Fruit fly (Drosophila melanogaster) whole organism: ENCODE results near the gene Bub1.

Experiments used
- CG8478 ChIP-seq: fragments of >200 bp; optimal IDR thresholded peaks from 2 replicates; lab custom pipeline; 2018; ENCODE audit warnings: inconsistent platforms
- Dll ChIP-seq: fragments of >200 bp; optimal IDR thresholded peaks from 2 replicates; lab custom pipeline; 2017
- EcR ChIP-seq, 2 experiments: fragments of >200 bp; optimal IDR thresholded peaks; 2 replicates each; lab custom pipeline; 2017; ENCODE audit warnings: missing biosample characterization in 2 of 2, missing genetic modification characterization in 2 of 2, missing genetic modification reagents in 2 of 2
- pan ChIP-seq: fragments of >200 bp; optimal IDR thresholded peaks from 2 replicates; lab custom pipeline; 2017
- psq ChIP-seq: fragments of >200 bp; optimal IDR thresholded peaks from 2 replicates; lab custom pipeline; 2017
- usp ChIP-seq: fragments of >200 bp; optimal IDR thresholded peaks from 2 replicates; lab custom pipeline; 2017; ENCODE audit warnings: missing biosample characterization, missing genetic modification characterization, mixed read lengths

Gene Bub1

DNA sequence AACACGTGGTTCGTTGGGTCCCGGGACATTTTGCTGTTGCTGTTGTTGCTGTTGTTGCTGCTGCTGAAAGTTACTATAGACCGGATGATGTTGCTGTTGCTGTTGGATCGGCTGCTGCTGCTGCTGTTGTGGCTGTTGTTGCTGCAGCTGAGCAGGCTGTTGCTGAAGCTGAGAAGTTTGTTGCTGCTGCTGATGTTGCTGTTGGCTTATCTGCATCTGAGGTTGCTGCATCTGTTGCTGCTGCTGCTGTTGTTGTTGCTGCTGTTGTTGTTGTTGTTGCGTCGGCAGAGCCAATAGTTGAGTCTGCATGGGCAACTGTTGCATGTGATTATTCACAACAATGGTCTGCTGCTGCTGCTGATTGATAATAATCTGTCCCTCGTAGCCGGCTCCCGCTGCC is 42.3 kb downstream of the Bub1 start:
- no peak for TF ChIP-seq usp (GFP tag; lab: Kevin White, UChicago)

DNA sequence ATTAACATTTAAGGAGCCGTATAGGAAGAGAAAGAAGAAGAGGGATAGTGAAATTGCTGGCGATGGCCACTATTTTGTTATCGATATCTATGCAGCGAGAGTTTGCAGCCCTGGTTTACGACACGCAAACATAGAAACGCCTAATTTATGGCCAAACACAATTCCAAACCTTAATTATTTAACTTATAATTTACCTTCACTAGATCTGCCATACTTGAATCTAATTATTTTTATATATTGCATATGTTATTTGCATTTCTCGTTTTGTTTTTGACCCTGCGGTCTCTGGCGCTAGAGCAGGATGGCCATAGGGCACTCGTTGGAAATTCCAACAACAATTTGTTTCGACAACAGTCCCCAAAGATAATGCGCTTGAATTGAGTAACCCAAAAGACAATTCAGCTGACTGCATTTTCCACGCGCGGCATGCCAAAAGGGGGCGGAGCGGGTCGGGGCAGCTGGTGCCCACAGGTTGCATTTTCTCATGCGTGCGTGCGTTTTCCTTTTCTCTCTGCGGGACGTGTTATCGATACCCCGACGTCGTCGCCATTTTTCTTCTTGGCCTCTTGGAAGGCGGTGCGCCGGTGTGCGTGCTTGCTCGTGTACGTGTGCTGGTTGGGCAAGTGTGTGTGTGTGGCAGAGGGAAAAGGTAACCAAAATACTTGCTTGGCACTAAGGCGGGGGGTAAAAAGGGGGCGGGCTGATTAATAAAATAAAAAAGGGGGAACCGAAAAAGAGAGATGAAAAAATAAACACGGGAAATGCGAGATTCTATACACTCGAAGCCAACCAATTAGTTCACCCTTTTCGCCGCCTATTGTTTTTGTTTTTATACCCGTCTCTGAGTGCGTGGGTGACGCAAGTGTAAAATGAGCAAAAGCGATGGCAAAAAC is 46.5 kb downstream of the Bub1 start:
- no peak for TF ChIP-seq CG8478 (lab: Kevin White, UChicago)
- peak; percentile 27 for TF ChIP-seq Dll (lab: Kevin White, UChicago)
- TF ChIP-seq pan, result no peak

DNA sequence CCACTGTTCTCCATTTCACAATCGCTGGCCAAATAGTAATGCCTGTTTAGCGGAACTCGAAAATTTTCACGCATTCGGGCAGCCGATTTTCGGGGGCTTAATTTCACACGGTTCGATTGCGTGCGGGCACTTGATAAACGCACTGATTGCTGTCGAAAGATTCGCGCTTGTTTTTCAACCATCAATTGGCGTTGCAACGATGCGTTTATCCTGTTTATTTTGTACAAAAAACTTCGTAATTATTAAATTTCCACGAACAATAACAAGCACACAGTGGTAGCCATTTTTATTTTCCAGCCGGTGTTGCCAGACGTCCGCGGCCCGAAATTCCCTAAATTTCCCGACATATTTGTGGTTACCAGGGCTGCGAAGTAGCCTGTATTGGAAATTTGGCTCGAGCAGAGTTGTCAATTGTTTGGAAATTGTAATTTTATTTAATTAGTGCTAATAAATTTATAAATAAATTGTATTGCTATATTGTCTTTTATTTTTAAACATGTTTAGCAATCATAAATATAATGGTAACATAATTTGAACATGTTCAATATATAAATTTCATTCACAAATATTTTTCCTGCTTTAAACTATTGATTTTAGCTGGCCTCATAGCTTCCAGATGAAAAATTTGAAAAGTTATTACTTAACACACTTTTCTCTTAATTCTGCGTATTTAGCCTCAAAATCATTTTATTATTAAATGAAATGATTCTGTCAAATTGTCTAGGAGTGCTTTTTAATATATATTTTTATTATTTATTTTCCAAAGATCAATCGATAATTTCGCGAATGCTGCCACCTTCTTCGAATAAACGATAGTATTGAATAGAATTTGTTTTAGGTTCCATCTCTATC is 48.0 kb downstream of the Bub1 start, which contains the start of the genes Ncoa6 and cype:
Gene Ncoa6, minus strand, starts transcription at position 270 of the 852 bp plus-strand sequence.
Gene cype, plus strand, starts transcription at position 814 of the 852 bp plus-strand sequence.
- no peak for TF ChIP-seq psq (lab: Kevin White, UChicago)
- TF ChIP-seq EcR (GFP tag; optimal IDR thresholded peaks at IDR 0.05; lab: Kevin White, UChicago), result no peak
- TF ChIP-seq pan, result no peak
- no peak for TF ChIP-seq CG8478 (lab: Kevin White, UChicago)
- TF ChIP-seq usp (GFP tag; lab: Kevin White, UChicago), result no peak
- no peak for TF ChIP-seq Dll (lab: Kevin White, UChicago)

DNA sequence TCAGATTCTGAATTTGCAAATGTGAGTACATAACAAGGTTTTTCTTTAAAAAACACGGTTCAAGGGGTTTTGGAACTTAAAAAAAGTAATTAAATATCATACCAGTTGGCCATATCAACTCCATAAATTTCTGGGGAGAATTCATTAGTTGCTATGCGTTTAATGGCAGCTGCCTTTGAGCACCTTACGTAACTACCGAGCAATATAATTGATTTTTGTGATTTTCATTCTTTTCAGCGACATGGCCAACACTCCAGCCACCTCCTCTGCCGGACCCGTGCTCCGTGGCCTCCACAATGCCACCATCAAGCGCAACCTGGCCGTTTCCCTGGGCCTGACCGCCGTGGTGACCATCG is 48.6 kb downstream of the Bub1 start:
- TF ChIP-seq EcR (GFP tag; optimal IDR thresholded peaks at IDR 0.05; lab: Kevin White, UChicago), result no peak
- no peak for TF ChIP-seq usp (GFP tag; lab: Kevin White, UChicago)
- TF ChIP-seq pan, result no peak
- TF ChIP-seq Dll (lab: Kevin White, UChicago), result no peak
- TF ChIP-seq psq (lab: Kevin White, UChicago), result no peak
- no peak for TF ChIP-seq CG8478 (lab: Kevin White, UChicago)

DNA sequence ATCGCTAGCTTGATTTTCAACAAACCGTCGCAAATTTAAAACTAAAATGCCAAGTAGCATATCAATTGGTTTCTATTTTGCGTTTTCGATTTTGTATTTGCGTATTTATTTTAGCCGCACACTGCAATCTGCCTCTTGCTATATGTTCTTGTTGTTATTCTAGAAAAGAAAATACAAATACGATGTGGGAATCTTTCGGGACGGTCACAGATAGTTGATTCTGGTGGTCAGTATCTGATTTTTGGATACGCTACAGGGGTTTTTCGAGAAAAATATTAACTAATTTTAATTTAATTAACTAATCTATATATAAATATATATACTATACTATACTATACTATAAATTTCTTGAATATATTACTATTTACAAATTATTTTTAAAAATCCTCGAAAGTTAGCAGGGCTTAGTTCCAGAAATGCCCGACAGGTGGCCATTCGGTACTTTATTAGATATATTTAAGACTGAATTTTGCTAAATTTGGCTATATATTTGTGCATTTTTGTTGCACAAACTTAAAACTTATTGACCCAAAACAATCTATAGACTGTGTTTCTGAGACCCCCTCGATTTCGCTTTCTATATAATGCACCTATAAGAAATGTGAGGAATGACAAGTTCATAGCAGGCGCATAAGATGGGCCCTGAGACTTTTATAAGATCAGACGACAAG is 50.3 kb downstream of the Bub1 start, which contains the start of gene CG14022:
Gene CG14022, minus strand, starts transcription at position 51 of the 671 bp plus-strand sequence.
- no peak for TF ChIP-seq CG8478 (lab: Kevin White, UChicago)
- TF ChIP-seq usp (GFP tag; lab: Kevin White, UChicago), result no peak
- TF ChIP-seq Dll (lab: Kevin White, UChicago), result no peak
- no peak for TF ChIP-seq psq (lab: Kevin White, UChicago)
- TF ChIP-seq EcR (GFP tag; optimal IDR thresholded peaks at IDR 0.05; lab: Kevin White, UChicago), result no peak
- TF ChIP-seq pan, result no peak

DNA sequence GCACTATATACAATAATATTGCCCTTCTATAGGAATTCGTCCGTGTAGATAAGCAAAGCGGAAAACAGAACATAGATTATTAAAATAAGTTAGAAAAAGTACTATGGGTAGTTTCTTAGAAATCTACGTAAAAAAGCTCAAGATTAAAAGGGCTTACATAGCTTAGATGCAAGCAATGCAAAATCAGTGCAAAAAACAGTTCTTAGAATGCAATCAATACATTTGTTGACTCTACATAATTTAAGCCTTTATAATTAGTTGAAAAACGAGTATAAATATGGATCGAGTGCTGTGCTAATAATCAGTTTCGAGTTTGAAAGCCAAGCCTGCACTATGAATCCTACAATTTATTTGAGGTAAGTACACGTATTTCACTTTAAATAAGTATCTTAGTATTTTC is 50.9 kb downstream of the Bub1 start, which contains the start of gene TotM:
Gene TotM, plus strand, starts transcription at position 301 of the 400 bp plus-strand sequence.
- TF ChIP-seq CG8478 (lab: Kevin White, UChicago) (no peak), usp (GFP tag; lab: Kevin White, UChicago) (no peak), pan (no peak), EcR (GFP tag; optimal IDR thresholded peaks at IDR 0.05; lab: Kevin White, UChicago) (no peak), Dll (lab: Kevin White, UChicago) (no peak), psq (lab: Kevin White, UChicago) (no peak)

DNA sequence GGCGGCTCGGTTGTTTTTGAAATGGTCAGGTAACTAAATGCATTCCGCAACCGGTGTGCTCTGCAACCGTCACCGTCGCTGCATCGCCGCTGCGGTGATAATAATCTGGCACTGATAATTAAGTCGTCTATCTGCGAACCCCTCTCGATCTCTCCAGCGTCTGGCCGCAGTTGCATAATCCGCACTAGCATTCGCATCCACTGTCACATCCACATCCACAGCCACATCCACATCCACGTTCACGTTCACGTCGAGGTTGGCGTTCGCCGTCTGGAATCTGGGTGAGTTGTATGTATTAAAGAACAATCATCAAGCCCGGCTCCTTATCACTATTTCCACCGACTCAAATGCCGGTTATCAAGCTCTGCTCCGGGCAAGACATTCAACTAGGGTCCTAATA is 53.9 kb downstream of the Bub1 start:
- TF ChIP-seq EcR (GFP tag; optimal IDR thresholded peaks at IDR 0.05; lab: Kevin White, UChicago), result no peak
- no peak for TF ChIP-seq CG8478 (lab: Kevin White, UChicago)
- no peak for TF ChIP-seq usp (GFP tag; lab: Kevin White, UChicago)
- TF ChIP-seq pan, result no peak
- TF ChIP-seq Dll (lab: Kevin White, UChicago), result no peak
- TF ChIP-seq psq (lab: Kevin White, UChicago), result no peak
